Worm (Caenorhabditis elegans) whole organism, young adult: ENCODE results near the gene F54H5.5.

Experiments
- die-1 ChIP-seq: sonication (generic microtip); optimal IDR thresholded peaks from 2 replicates; lab custom pipeline; 2016; ENCODE audit warnings: missing genotype, mild to moderate bottlenecking, missing genetic modification characterization, missing compliant biosample characterization
- lin-35 ChIP-seq, 3 experiments: fragments of 150-350 bp in 2 of 3; sonication (generic microtip) in 1 of 3; optimal IDR thresholded peaks; 2 replicates each; lab custom pipeline; 2014 to 2018; ENCODE audit warnings: missing biosample characterization in 3 of 3, missing genetic modification characterization in 3 of 3, missing genetic modification reagents in 3 of 3
- nfya-1 ChIP-seq: sonication (generic microtip); optimal IDR thresholded peaks from 2 replicates; lab custom pipeline; 2017; ENCODE audit warnings: antibody characterized with exemption, missing compliant biosample characterization, missing genetic modification characterization, borderline replicate concordance; ENCODE audit not compliant: insufficient read depth

ce11 chrII:6619007-6619406, 8.1 kb downstream of the F54H5.5 start:
- TF ChIP-seq die-1 (no peak), lin-35 (GFP tag; optimal IDR thresholded peaks at IDR 0.05; lab: Kevin White, UChicago) (no peak), nfya-1 (tag; lab: Kevin White, UChicago) (no peak)
